Fruit fly (Drosophila melanogaster) whole organism, embryonic: ENCODE measurements around the gene Mst98Ca.

Experiments
- CG10267 ChIP-seq: fragments of 200-800 bp; sonication (Bioruptor generic); optimal IDR thresholded peaks from 2 replicates; lab custom pipeline; 2018; ENCODE audit warnings: missing biosample characterization, mild to moderate bottlenecking, missing genetic modification characterization, moderate library complexity
- CG11456 ChIP-seq: fragments of 200-800 bp; sonication (Bioruptor generic); IDR thresholded peaks from 3 replicates; pipeline ENCODE4 v1.3.6; 2022; ENCODE audit warnings: missing biosample characterization, missing genetic modification characterization
- CG12236 ChIP-seq: fragments of 200-800 bp; sonication (Bioruptor generic); optimal IDR thresholded peaks from 2 replicates; lab custom pipeline; 2016; ENCODE audit warnings: missing biosample characterization, missing genetic modification characterization
- CG12299 ChIP-seq: fragments of 200-800 bp; sonication (Bioruptor generic); optimal IDR thresholded peaks from 2 replicates; lab custom pipeline; 2018; ENCODE audit warnings: missing biosample characterization, mild to moderate bottlenecking, missing genetic modification characterization
- CG12942 ChIP-seq: fragments of 200-800 bp; sonication (Bioruptor generic); optimal IDR thresholded peaks from 3 replicates; lab custom pipeline; 2016; ENCODE audit warnings: missing biosample characterization, missing genetic modification characterization
- CG15269 ChIP-seq: fragments of 200-800 bp; sonication (Bioruptor generic); optimal IDR thresholded peaks from 2 replicates; lab custom pipeline; 2018; ENCODE audit warnings: missing biosample characterization, mild to moderate bottlenecking, missing genetic modification characterization, moderate library complexity
- CG16863 ChIP-seq: fragments of 200-800 bp; sonication (Bioruptor generic); optimal IDR thresholded peaks from 3 replicates; lab custom pipeline; 2016; ENCODE audit warnings: missing biosample characterization, missing genetic modification characterization
- CG2120 ChIP-seq: fragments of 200-800 bp; sonication (Bioruptor generic); optimal IDR thresholded peaks from 3 replicates; lab custom pipeline; 2016; ENCODE audit warnings: missing biosample characterization, missing genetic modification characterization
- CG3065 ChIP-seq: fragments of 200-800 bp; sonication (Bioruptor generic); optimal IDR thresholded peaks from 2 replicates; lab custom pipeline; 2016; ENCODE audit warnings: missing biosample characterization, missing genetic modification characterization
- CG32532 ChIP-seq: fragments of 200-800 bp; sonication (Bioruptor generic); IDR thresholded peaks from 2 replicates; pipeline ENCODE4 v1.3.6; 2022; ENCODE audit warnings: missing biosample characterization, missing genetic modification characterization
- CG42726 ChIP-seq: fragments of 200-800 bp; sonication (Bioruptor generic); IDR thresholded peaks from 2 replicates; pipeline ENCODE4 v1.3.6; 2022; ENCODE audit warnings: missing biosample characterization, missing genetic modification characterization; ENCODE audit not compliant: partially characterized antibody
- CG43689 ChIP-seq: fragments of 200-800 bp; sonication (Bioruptor generic); IDR thresholded peaks from 2 replicates; pipeline ENCODE4 v1.3.6; 2022; ENCODE audit warnings: missing biosample characterization, missing genetic modification characterization
- CG4707 ChIP-seq: fragments of 200-800 bp; sonication (Bioruptor generic); optimal IDR thresholded peaks from 2 replicates; lab custom pipeline; 2018; ENCODE audit warnings: missing biosample characterization, mild to moderate bottlenecking, missing genetic modification characterization, moderate library complexity
- CG6689 ChIP-seq: fragments of 200-800 bp; sonication (Bioruptor generic); IDR thresholded peaks from 2 replicates; pipeline ENCODE4 v1.3.6; 2022; ENCODE audit warnings: missing biosample characterization, missing genetic modification characterization
- CG7839 ChIP-seq: fragments of 200-800 bp; sonication (Bioruptor generic); optimal IDR thresholded peaks from 3 replicates; lab custom pipeline; 2018; ENCODE audit warnings: missing biosample characterization, mild to moderate bottlenecking, missing genetic modification characterization, moderate library complexity
- CG7963 ChIP-seq: fragments of 200-800 bp; sonication (Bioruptor generic); IDR thresholded peaks from 3 replicates; pipeline ENCODE4 v1.3.6; 2022; ENCODE audit warnings: missing biosample characterization, missing genetic modification characterization; ENCODE audit not compliant: partially characterized antibody
- CG9932 ChIP-seq: fragments of 200-800 bp; sonication (Bioruptor generic); IDR thresholded peaks from 2 replicates; pipeline ENCODE4 v1.3.6; 2022; ENCODE audit warnings: missing biosample characterization, missing genetic modification characterization
- Drgx ChIP-seq: fragments of 200-800 bp; sonication (Bioruptor generic); IDR thresholded peaks from 2 replicates; pipeline ENCODE4 v1.3.6; 2022; ENCODE audit warnings: missing biosample characterization, missing genetic modification characterization
- Fer1 ChIP-seq: fragments of 200-800 bp; sonication (Bioruptor generic); optimal IDR thresholded peaks from 2 replicates; lab custom pipeline; 2017; ENCODE audit warnings: missing biosample characterization, mild to moderate bottlenecking, missing genetic modification characterization
- HHEX ChIP-seq: fragments of 200-800 bp; sonication (Bioruptor generic); optimal IDR thresholded peaks from 3 replicates; lab custom pipeline; 2017; ENCODE audit warnings: missing biosample characterization, mild to moderate bottlenecking, missing genetic modification characterization, missing genetic modification reagents
- HLH3B ChIP-seq: fragments of 200-800 bp; sonication (Bioruptor generic); IDR thresholded peaks from 2 replicates; pipeline ENCODE4 v1.3.6; 2022; ENCODE audit warnings: missing biosample characterization, missing genetic modification characterization
- Hand ChIP-seq: fragments of 200-800 bp; sonication (Bioruptor generic); optimal IDR thresholded peaks from 2 replicates; lab custom pipeline; 2017; ENCODE audit warnings: mild to moderate bottlenecking, missing biosample characterization, missing genetic modification reagents, missing genetic modification characterization
- HmgD ChIP-seq: fragments of 200-800 bp; sonication (Bioruptor generic); optimal IDR thresholded peaks from 3 replicates; lab custom pipeline; 2016; ENCODE audit warnings: missing biosample characterization, missing genetic modification characterization
- Hmr ChIP-seq: fragments of 200-800 bp; sonication (Bioruptor generic); optimal IDR thresholded peaks from 3 replicates; lab custom pipeline; 2017; ENCODE audit warnings: mild to moderate bottlenecking, missing biosample characterization, missing genetic modification reagents, missing genetic modification characterization
- Hsf ChIP-seq: fragments of 200-800 bp; sonication (Bioruptor generic); optimal IDR thresholded peaks from 3 replicates; lab custom pipeline; 2016; ENCODE audit warnings: missing biosample characterization, missing genetic modification characterization
- Nf-YB ChIP-seq: fragments of 200-800 bp; sonication (Bioruptor generic); optimal IDR thresholded peaks from 3 replicates; lab custom pipeline; 2019; ENCODE audit warnings: missing biosample characterization, mild to moderate bottlenecking, missing genetic modification characterization, moderate library complexity
- NfI ChIP-seq: fragments of 200-800 bp; sonication (Bioruptor generic); optimal IDR thresholded peaks from 3 replicates; lab custom pipeline; 2018; ENCODE audit warnings: missing biosample characterization, mild to moderate bottlenecking, missing genetic modification characterization, moderate library complexity
- Oli ChIP-seq: fragments of 200-800 bp; sonication (Bioruptor generic); optimal IDR thresholded peaks from 2 replicates; lab custom pipeline; 2018; ENCODE audit warnings: missing biosample characterization, mild to moderate bottlenecking, missing genetic modification characterization, moderate library complexity
- Ptx1 ChIP-seq: fragments of 200-800 bp; sonication (Bioruptor generic); IDR thresholded peaks from 2 replicates; pipeline ENCODE4 v1.3.6; 2022; ENCODE audit warnings: missing biosample characterization, missing genetic modification characterization
- Sin3A ChIP-seq: fragments of >200 bp; optimal IDR thresholded peaks from 2 replicates; lab custom pipeline; 2018
- Sox100B ChIP-seq: fragments of 200-800 bp; sonication (Bioruptor generic); optimal IDR thresholded peaks from 3 replicates; lab custom pipeline; 2018; ENCODE audit warnings: missing biosample characterization, mild to moderate bottlenecking, missing genetic modification characterization
- Ssrp ChIP-seq: fragments of 200-800 bp; sonication (Bioruptor generic); optimal IDR thresholded peaks from 2 replicates; lab custom pipeline; 2018; ENCODE audit warnings: missing biosample characterization, mild to moderate bottlenecking, missing genetic modification characterization, moderate library complexity
- ap ChIP-seq: fragments of 200-800 bp; sonication (Bioruptor generic); IDR thresholded peaks from 2 replicates; pipeline ENCODE4 v1.3.6; 2022; ENCODE audit warnings: missing biosample characterization, missing genetic modification characterization
- bcd ChIP-seq: fragments of 200-800 bp; sonication (Bioruptor generic); optimal IDR thresholded peaks from 2 replicates; lab custom pipeline; 2017; ENCODE audit warnings: missing biosample characterization, mild to moderate bottlenecking, missing genetic modification characterization
- cwo ChIP-seq: fragments of 200-800 bp; sonication (Bioruptor generic); optimal IDR thresholded peaks from 3 replicates; lab custom pipeline; 2017; ENCODE audit warnings: missing biosample characterization, missing genetic modification characterization, mild to moderate bottlenecking, moderate library complexity, missing genetic modification reagents
- fu2 ChIP-seq: fragments of 200-800 bp; sonication (Bioruptor generic); optimal IDR thresholded peaks from 2 replicates; lab custom pipeline; 2016; ENCODE audit warnings: missing biosample characterization, missing genetic modification characterization
- ind ChIP-seq: fragments of 200-800 bp; sonication (Bioruptor generic); optimal IDR thresholded peaks from 3 replicates; lab custom pipeline; 2016; ENCODE audit warnings: missing biosample characterization, missing genetic modification characterization
- nerfin-2 ChIP-seq: fragments of 200-800 bp; sonication (Bioruptor generic); IDR thresholded peaks from 2 replicates; pipeline ENCODE4 v1.3.6; 2022; ENCODE audit warnings: missing biosample characterization, missing genetic modification characterization; ENCODE audit not compliant: partially characterized antibody
- nom ChIP-seq: fragments of 200-800 bp; sonication (Bioruptor generic); optimal IDR thresholded peaks from 2 replicates; lab custom pipeline; 2017; ENCODE audit warnings: missing biosample characterization, missing genetic modification characterization, mild to moderate bottlenecking, moderate library complexity, missing genetic modification reagents
- org-1 ChIP-seq: fragments of 200-800 bp; sonication (Bioruptor generic); optimal IDR thresholded peaks from 2 replicates; lab custom pipeline; 2017; ENCODE audit warnings: missing biosample characterization, missing genetic modification characterization
- p53 ChIP-seq: fragments of 200-800 bp; sonication (Bioruptor generic); optimal IDR thresholded peaks from 2 replicates; lab custom pipeline; 2016; ENCODE audit warnings: missing biosample characterization, missing genetic modification characterization
- pan ChIP-seq, 4 experiments: fragments of >200 bp in 3 of 4; fragments of 200-800 bp in 1 of 4; sonication (Bioruptor generic) in 1 of 4; optimal IDR thresholded peaks in 3 of 4; IDR thresholded peaks in 1 of 4; 2 replicates each; pipeline versions ENCODE4 v1.3.6 to Lab custom; 2017 to 2022; ENCODE audit warnings: missing biosample characterization in 2 of 4, missing genetic modification characterization in 2 of 4, mixed read lengths in 1 of 4
- sc ChIP-seq, 3 experiments: fragments of >200 bp in 2 of 3; fragments of 200-800 bp in 1 of 3; sonication (Bioruptor generic) in 1 of 3; optimal IDR thresholded peaks; 2 replicates in 2 of 3; 3 replicates in 1 of 3; lab custom pipeline; 2017; ENCODE audit warnings: mild to moderate bottlenecking in 1 of 3, missing biosample characterization in 1 of 3, missing genetic modification characterization in 1 of 3, missing genetic modification reagents in 1 of 3
- sd ChIP-seq: fragments of 200-800 bp; sonication (Bioruptor generic); optimal IDR thresholded peaks from 3 replicates; lab custom pipeline; 2018; ENCODE audit warnings: missing biosample characterization, mild to moderate bottlenecking, missing genetic modification characterization, moderate library complexity
- sens ChIP-seq: fragments of 200-800 bp; sonication (Bioruptor generic); peaks from one replicate; lab custom pipeline; 2016; ENCODE audit warnings: missing biosample characterization, missing genetic modification characterization
- shn ChIP-seq: fragments of 200-800 bp; sonication (Bioruptor generic); optimal IDR thresholded peaks from 3 replicates; lab custom pipeline; 2016; ENCODE audit warnings: missing biosample characterization, missing genetic modification characterization
- sr ChIP-seq: fragments of 200-800 bp; sonication (Bioruptor generic); IDR thresholded peaks from 3 replicates; pipeline ENCODE4 v1.3.6; 2022; ENCODE audit warnings: missing biosample characterization, missing genetic modification characterization
- stwl ChIP-seq: fragments of 200-800 bp; sonication (Bioruptor generic); optimal IDR thresholded peaks from 3 replicates; lab custom pipeline; 2018; ENCODE audit warnings: missing biosample characterization, mild to moderate bottlenecking, missing genetic modification characterization, moderate library complexity
- tgo ChIP-seq: fragments of 200-800 bp; sonication (Bioruptor generic); IDR thresholded peaks from 3 replicates; pipeline ENCODE4 v1.3.6; 2022; ENCODE audit warnings: missing biosample characterization, missing genetic modification characterization
- tio ChIP-seq: fragments of 200-800 bp; sonication (Bioruptor generic); optimal IDR thresholded peaks from 2 replicates; lab custom pipeline; 2017; ENCODE audit warnings: missing biosample characterization, missing genetic modification characterization, inconsistent platforms

Mst98Ca gene

DNA sequence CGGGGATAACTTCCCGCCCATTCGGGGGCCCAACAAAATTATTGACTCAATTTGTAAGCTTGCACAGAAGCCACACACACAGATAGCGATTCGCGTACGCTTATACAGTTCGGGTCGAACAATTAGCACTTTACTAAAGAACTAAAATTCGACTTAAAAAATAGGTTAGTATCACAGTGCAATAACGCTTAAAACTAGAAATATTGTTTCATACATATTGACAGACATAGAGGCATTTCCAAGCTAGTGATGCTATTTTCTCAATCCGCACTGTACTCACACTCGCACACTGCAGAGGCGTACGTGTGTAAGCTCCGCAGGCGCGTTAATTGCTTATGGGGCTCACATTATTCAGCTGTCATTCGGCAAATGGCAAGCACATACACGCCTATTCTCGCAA, 6.4 kb downstream of the Mst98Ca start (continued):
- TF ChIP-seq Hmr (GFP tag; lab: Kevin White, UChicago) (peak; percentile 58), NfI (GFP tag; lab: Kevin White, UChicago) (peak; percentile 6), CG32532 (peak; percentile 52; the same call in 1 of the 2 replicates), Sox100B (GFP tag; lab: Kevin White, UChicago) (no peak), CG9932 (GFP tag; lab: Robert Waterston, UW) (0 out of 2 replicates have a peak, but pooled peaks have one; percentile 9), CG6689 (0 out of 2 replicates have a peak, but pooled peaks have one; percentile 43), pan (optimal IDR thresholded peaks at IDR 0.05; lab: Kevin White, UChicago) (no peak), pan (GFP tag; optimal IDR thresholded peaks at IDR 0.05 in 1 of 2, IDR thresholded peaks at IDR 0.05 in 1 of 2) (peak in 1 of 2 experiments; percentile 47), CG11456 (no peak), CG42726 (GFP tag; lab: Robert Waterston, UW) (no peak), CG7963 (GFP tag; lab: Robert Waterston, UW) (no peak), sens (GFP tag; lab: Kevin White, UChicago) (peak; percentile 69), bcd (peak; percentile 6), HHEX (peak; percentile 20), sd (no peak), fu2 (GFP tag; lab: Kevin White, UChicago) (no peak), CG10267 (tag; lab: Kevin White, UChicago) (no peak), Hsf (GFP tag; lab: Kevin White, UChicago) (peak; percentile 15), nom (no peak), CG12299 (tag; lab: Kevin White, UChicago) (no peak), ind (peak; percentile 4), Ptx1 (GFP tag; lab: Robert Waterston, UW) (peak; percentile 42), Ssrp (no peak), sc (optimal IDR thresholded peaks at IDR 0.05; lab: Kevin White, UChicago) (no peak), sc (GFP tag; optimal IDR thresholded peaks at IDR 0.05; lab: Kevin White, UChicago) (no peak), CG4707 (GFP tag; lab: Kevin White, UChicago) (no peak), tio (GFP tag; lab: Kevin White, UChicago) (no peak), stwl (no peak), CG2120 (GFP tag; lab: Kevin White, UChicago) (peak; percentile 45), HmgD (GFP tag; lab: Kevin White, UChicago) (no peak), CG3065 (GFP tag; lab: Kevin White, UChicago) (no peak), Nf-YB (no peak), p53 (GFP tag; lab: Kevin White, UChicago) (no peak), tgo (GFP tag; lab: Robert Waterston, UW) (peak; percentile 34; the same call in 1 of the 3 replicates), Fer1 (GFP tag; lab: Kevin White, UChicago) (no peak), CG12942 (GFP tag; lab: Kevin White, UChicago) (no peak), Oli (tag; lab: Kevin White, UChicago) (peak; percentile 26), cwo (GFP tag; lab: Kevin White, UChicago) (peak; percentile 44), CG7839 (tag; lab: Kevin White, UChicago) (peak; percentile 47), Hand (GFP tag; lab: Kevin White, UChicago) (peak; percentile 16), Drgx (GFP tag; lab: Robert Waterston, UW) (peak; percentile 30; the same call in 1 of the 2 replicates), ap (GFP tag; lab: Robert Waterston, UW) (no peak), CG15269 (peak; percentile 30), shn (no peak), CG43689 (GFP tag; lab: Robert Waterston, UW) (no peak), CG16863 (GFP tag; lab: Kevin White, UChicago) (no peak), org-1 (peak; percentile 24), CG12236 (GFP tag; lab: Kevin White, UChicago) (no peak), nerfin-2 (GFP tag; lab: Robert Waterston, UW) (no peak), HLH3B (GFP tag; lab: Robert Waterston, UW) (0 out of 2 replicates have a peak, but pooled peaks have one; percentile 14), sr (GFP tag; lab: Robert Waterston, UW) (no peak), Sin3A (lab: Kevin White, UChicago) (no peak)
